Fruit fly (Drosophila melanogaster): ENCODE measurements around the gene CG9377.
A peak's percentile ranks its signal among the peaks of the same experiment; 100 is the strongest.

Gene CG9377

dm6 chr2L:13331021-13331420, 30.3 kb downstream of the CG9377 start, which contains the start of gene hbt:
Gene hbt (minus strand): TSS chr2L:13331121.
- TF ChIP-seq Asciz (GFP tag; optimal IDR thresholded peaks at IDR 0.05) (no peak), dmrt11E (tag; optimal IDR thresholded peaks at IDR 0.05) (no peak), Sry-δ (GFP tag; optimal IDR thresholded peaks at IDR 0.05) (no peak), CG3163 (GFP tag; optimal IDR thresholded peaks at IDR 0.05) (no peak), sna (GFP tag; IDR thresholded peaks at IDR 0.05; ENCODE audit: partially characterized antibody) (peak; percentile 26; the same call in 1 of the 2 replicates), CG5245 (GFP tag; optimal IDR thresholded peaks at IDR 0.05) (no peak), MBD-R2 (GFP tag; IDR thresholded peaks at IDR 0.05) (no peak), pum (GFP tag; optimal IDR thresholded peaks at IDR 0.05) (no peak), run (tag; optimal IDR thresholded peaks at IDR 0.05) (no peak), so (GFP tag; IDR thresholded peaks at IDR 0.05) (no peak), ham (GFP tag; IDR thresholded peaks at IDR 0.05) (no peak), CG10366 (GFP tag; IDR thresholded peaks at IDR 0.05) (no peak), chm (GFP tag; IDR thresholded peaks at IDR 0.05) (no peak), cg (GFP tag; optimal IDR thresholded peaks at IDR 0.05) (peak; percentile 46), crp (GFP tag; optimal IDR thresholded peaks at IDR 0.05) (peak in 1 of 2 experiments; percentile 29), twi (tag; optimal IDR thresholded peaks at IDR 0.05) (no peak), CG8388 (GFP tag; optimal IDR thresholded peaks at IDR 0.05) (no peak), Trl (optimal IDR thresholded peaks at IDR 0.05) (peak; percentile 24 to 54), Trl (GFP tag; optimal IDR thresholded peaks at IDR 0.05) (no peak), CG1529 (GFP tag; optimal IDR thresholded peaks at IDR 0.05) (no peak), Dref (GFP tag; IDR thresholded peaks at IDR 0.05) (no peak), abd-A (tag; optimal IDR thresholded peaks at IDR 0.05) (peak; percentile 27)

DNA sequence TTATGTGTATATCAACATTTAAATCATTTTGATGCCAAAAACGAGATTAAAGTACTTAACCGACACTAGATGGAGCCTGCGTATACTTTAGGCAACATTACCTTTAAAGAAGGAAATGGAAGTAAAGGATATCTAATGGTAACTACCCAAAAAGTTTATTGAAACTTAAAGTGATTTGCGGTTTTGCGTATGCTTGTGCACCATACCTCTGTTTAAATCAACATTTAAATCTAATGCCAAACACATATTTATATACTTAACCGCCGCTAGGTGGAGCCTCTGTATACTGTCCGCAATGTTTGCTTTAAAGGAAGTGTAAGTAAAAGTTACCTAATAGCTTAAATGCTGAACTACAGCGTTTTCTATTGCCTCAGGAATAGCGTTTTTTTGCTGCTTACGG, 35.5 kb downstream of the CG9377 start:
- TF ChIP-seq CG17802 (tag; optimal IDR thresholded peaks at IDR 0.05) (no peak), CTCF (GFP tag; optimal IDR thresholded peaks at IDR 0.05) (peak; percentile 85)

Data from whole organism, embryonic.